Worm (Caenorhabditis elegans) whole organism, L1 larva: Measurements from ENCODE around the gene W08F4.7.

Experiments used
- aha-1 ChIP-seq: fragments of 150-350 bp; optimal IDR thresholded peaks from 2 replicates; lab custom pipeline; 2014; ENCODE audit warnings: missing biosample characterization, missing genetic modification characterization
- blmp-1 ChIP-seq: fragments of 150-350 bp; optimal IDR thresholded peaks from 2 replicates; lab custom pipeline; 2014; ENCODE audit warnings: missing biosample characterization, missing genetic modification characterization
- ceh-88 ChIP-seq: fragments of 200-800 bp; sonication (Bioruptor generic); IDR thresholded peaks from 2 replicates; pipeline ENCODE4 v1.3.6; 2022; ENCODE audit warnings: missing genetic modification characterization, missing compliant biosample characterization
- efl-3 ChIP-seq: fragments of 200-800 bp; sonication (Bioruptor generic); optimal IDR thresholded peaks from 2 replicates; lab custom pipeline; 2018; ENCODE audit warnings: mild to moderate bottlenecking, missing genetic modification characterization, missing compliant biosample characterization
- elt-2 ChIP-seq: sonication (generic microtip); optimal IDR thresholded peaks from 2 replicates; lab custom pipeline; 2016; ENCODE audit warnings: missing genetic modification characterization, mild to moderate bottlenecking, inconsistent platforms, missing compliant biosample characterization, missing genetic modification reagents
- lin-13 ChIP-seq: fragments of 150-350 bp; optimal IDR thresholded peaks from 2 replicates; lab custom pipeline; 2014; ENCODE audit warnings: missing biosample characterization, missing genetic modification reagents, missing genetic modification characterization
- lin-15B ChIP-seq: fragments of 150-350 bp; sonication (generic microtip); optimal IDR thresholded peaks from 3 replicates; lab custom pipeline; 2014; ENCODE audit warnings: missing biosample characterization, missing genetic modification characterization
- lsy-2 ChIP-seq, 2 experiments: fragments of 150-350 bp; optimal IDR thresholded peaks; 2 replicates each; lab custom pipeline; 2014; ENCODE audit warnings: missing biosample characterization in 2 of 2, missing genetic modification characterization in 2 of 2
- mep-1 ChIP-seq: fragments of 150-350 bp; optimal IDR thresholded peaks from 2 replicates; lab custom pipeline; 2014; ENCODE audit warnings: missing biosample characterization, missing genetic modification characterization
- nhr-28 ChIP-seq: fragments of 150-350 bp; optimal IDR thresholded peaks from 2 replicates; lab custom pipeline; 2014; ENCODE audit warnings: missing biosample characterization, missing genetic modification characterization
- nhr-76 ChIP-seq: sonication (generic microtip); optimal IDR thresholded peaks from 2 replicates; lab custom pipeline; 2017; ENCODE audit warnings: missing biosample characterization, missing genetic modification characterization
- pag-3 ChIP-seq: sonication (generic microtip); optimal IDR thresholded peaks from 2 replicates; lab custom pipeline; 2017; ENCODE audit warnings: missing genetic modification characterization, mild to moderate bottlenecking, missing compliant biosample characterization, antibody characterized with exemption, borderline replicate concordance; ENCODE audit not compliant: insufficient read depth
- unc-130 ChIP-seq: fragments of 150-350 bp; optimal IDR thresholded peaks from 2 replicates; lab custom pipeline; 2017; ENCODE audit warnings: missing biosample characterization, missing genetic modification characterization, inconsistent platforms

ce11 chrII:542416-542815, 35.1 kb downstream of the W08F4.7 start:
- TF ChIP-seq lin-13 (GFP tag; lab: Kevin White, UChicago), result no peak
- TF ChIP-seq blmp-1 (tag; lab: Kevin White, UChicago), result peak; percentile 87
- TF ChIP-seq elt-2 (tag; lab: Kevin White, UChicago), result no peak
- TF ChIP-seq aha-1 (tag; lab: Kevin White, UChicago), result no peak
- TF ChIP-seq nhr-76 (tag; lab: Kevin White, UChicago), result no peak
- no peak for TF ChIP-seq lsy-2 (tag; optimal IDR thresholded peaks at IDR 0.05; lab: Kevin White, UChicago)
- no peak for TF ChIP-seq pag-3 (tag; lab: Kevin White, UChicago)
- no peak for TF ChIP-seq lin-15B (tag; lab: Kevin White, UChicago)
- no peak for TF ChIP-seq ceh-88 (GFP tag; lab: Robert Waterston, UW)
- TF ChIP-seq nhr-28 (tag; lab: Kevin White, UChicago), result no peak
- TF ChIP-seq efl-3 (GFP tag; lab: Kevin White, UChicago), result no peak
- TF ChIP-seq unc-130 (tag; lab: Kevin White, UChicago), result no peak
- no peak for TF ChIP-seq mep-1 (tag; lab: Kevin White, UChicago)
